Fruit fly (Drosophila melanogaster) whole organism, embryonic: Measurements from ENCODE around the gene CG42671.

ENCODE experiments used
- Aef1 ChIP-seq: fragments of 200-800 bp; sonication (Bioruptor generic); IDR thresholded peaks from 3 replicates; pipeline ENCODE4 v1.3.6; 2022; ENCODE audit warnings: missing biosample characterization, missing genetic modification characterization
- CG10147 ChIP-seq: fragments of 200-800 bp; sonication (Bioruptor generic); optimal IDR thresholded peaks from 2 replicates; lab custom pipeline; 2019; ENCODE audit warnings: missing biosample characterization, mild to moderate bottlenecking, missing genetic modification characterization, moderate library complexity
- CG2678 ChIP-seq: fragments of 200-800 bp; sonication (Bioruptor generic); optimal IDR thresholded peaks from 3 replicates; lab custom pipeline; 2019; ENCODE audit warnings: missing biosample characterization, mild to moderate bottlenecking, missing genetic modification characterization, moderate library complexity
- Spps ChIP-seq: fragments of 200-800 bp; sonication (Bioruptor generic); optimal IDR thresholded peaks from 2 replicates; lab custom pipeline; 2018; ENCODE audit warnings: missing biosample characterization, mild to moderate bottlenecking, missing genetic modification characterization
- ac ChIP-seq: fragments of 200-800 bp; sonication (Bioruptor generic); optimal IDR thresholded peaks from 3 replicates; lab custom pipeline; 2017; ENCODE audit warnings: missing biosample characterization, mild to moderate bottlenecking, missing genetic modification characterization
- dm ChIP-seq: fragments of 200-800 bp; sonication (Bioruptor generic); optimal IDR thresholded peaks from 3 replicates; lab custom pipeline; 2016; ENCODE audit warnings: missing biosample characterization, missing genetic modification characterization
- fd102C ChIP-seq: fragments of 200-800 bp; sonication (Bioruptor generic); optimal IDR thresholded peaks from 2 replicates; lab custom pipeline; 2018; ENCODE audit warnings: missing biosample characterization, mild to moderate bottlenecking, missing genetic modification characterization, moderate library complexity
- kay ChIP-seq: fragments of 200-800 bp; sonication (Bioruptor generic); optimal IDR thresholded peaks from 2 replicates; lab custom pipeline; 2016; ENCODE audit warnings: missing biosample characterization, missing genetic modification characterization
- slbo ChIP-seq: fragments of 200-800 bp; sonication (Bioruptor generic); IDR thresholded peaks from 2 replicates; pipeline ENCODE4 v1.3.6; 2022; ENCODE audit warnings: missing biosample characterization, missing genetic modification characterization

- TF ChIP-seq ac (GFP tag; lab: Kevin White, UChicago), result no peak
- no peak for TF ChIP-seq dm (GFP tag; lab: Kevin White, UChicago)
- no peak for TF ChIP-seq kay
- no peak for TF ChIP-seq fd102C (GFP tag; lab: Kevin White, UChicago)
- TF ChIP-seq Spps (tag; lab: Kevin White, UChicago), result no peak
- no peak for TF ChIP-seq Aef1 (GFP tag; lab: Robert Waterston, UW)
- no peak for TF ChIP-seq CG10147 (GFP tag; lab: Kevin White, UChicago)
- TF ChIP-seq slbo (GFP tag; lab: Robert Waterston, UW), result no peak
- TF ChIP-seq CG2678 (tag; lab: Kevin White, UChicago), result no peak
Observed at dm6 chr3L:11279321-11279827, 65.1 kb downstream of the CG42671 start.
